Fruit fly (Drosophila melanogaster) whole organism, wandering third instar larva: Measurements from ENCODE around the gene CG32066.

Experiments
- Abd-B ChIP-seq: fragments of >200 bp; optimal IDR thresholded peaks from 2 replicates; lab custom pipeline; 2017; ENCODE audit warnings: missing biosample characterization, missing genetic modification characterization
- CG32264 ChIP-seq: fragments of 200-800 bp; sonication (Bioruptor generic); optimal IDR thresholded peaks from 2 replicates; lab custom pipeline; 2016; ENCODE audit warnings: missing biosample characterization, missing genetic modification characterization
- CG9705 ChIP-seq: fragments of 200-800 bp; sonication (Bioruptor generic); optimal IDR thresholded peaks from 2 replicates; lab custom pipeline; 2018; ENCODE audit warnings: missing biosample characterization, mild to moderate bottlenecking, missing genetic modification characterization
- CrebA ChIP-seq: fragments of 200-800 bp; sonication (Bioruptor generic); optimal IDR thresholded peaks from 2 replicates; lab custom pipeline; 2016; ENCODE audit warnings: missing biosample characterization, mild to moderate bottlenecking, missing genetic modification characterization, borderline replicate concordance
- Dfd ChIP-seq: fragments of >200 bp; optimal IDR thresholded peaks from 2 replicates; lab custom pipeline; 2017; ENCODE audit warnings: missing biosample characterization, missing genetic modification characterization
- Dif ChIP-seq: fragments of 200-275, 200-300 bp; sonication (Bioruptor generic); optimal IDR thresholded peaks from 2 replicates; lab custom pipeline; 2018; ENCODE audit warnings: missing biosample characterization, missing genetic modification characterization; ENCODE audit not compliant: partially characterized antibody
- GATAd ChIP-seq: sonication (Bioruptor generic); optimal IDR thresholded peaks from 2 replicates; lab custom pipeline; 2016; ENCODE audit warnings: missing biosample characterization, missing genetic modification characterization
- HLH106 ChIP-seq: fragments of 200-800 bp; optimal IDR thresholded peaks from 3 replicates; lab custom pipeline; 2019; ENCODE audit warnings: missing biosample characterization, mild to moderate bottlenecking, missing genetic modification characterization, moderate library complexity
- Hnf4 ChIP-seq: fragments of 200-800 bp; sonication (Bioruptor generic); optimal IDR thresholded peaks from 2 replicates; lab custom pipeline; 2016; ENCODE audit warnings: missing biosample characterization, mild to moderate bottlenecking, missing genetic modification characterization
- Hr78 ChIP-seq: fragments of >200 bp; optimal IDR thresholded peaks from 2 replicates; lab custom pipeline; 2017; ENCODE audit warnings: missing biosample characterization, missing genetic modification characterization
- Hr83 ChIP-seq: fragments of 200-300 bp; sonication (Bioruptor generic); optimal IDR thresholded peaks from 2 replicates; lab custom pipeline; 2016; ENCODE audit warnings: missing biosample characterization, mild to moderate bottlenecking, missing genetic modification characterization, moderate library complexity; ENCODE audit not compliant: poor library complexity, severe bottlenecking
- Jra ChIP-seq: sonication (Bioruptor generic); optimal IDR thresholded peaks from 2 replicates; lab custom pipeline; 2016; ENCODE audit warnings: missing biosample characterization, missing genetic modification characterization
- Mio ChIP-seq: sonication (Bioruptor generic); optimal IDR thresholded peaks from 2 replicates; lab custom pipeline; 2016; ENCODE audit warnings: missing biosample characterization, missing genetic modification characterization
- Myc ChIP-seq: fragments of >200 bp; optimal IDR thresholded peaks from 2 replicates; lab custom pipeline; 2017
- N ChIP-seq: fragments of >200 bp; optimal IDR thresholded peaks from 2 replicates; lab custom pipeline; 2018; ENCODE audit warnings: missing biosample characterization, missing external identifiers, missing genetic modification characterization
- OdsH ChIP-seq: fragments of 200-800 bp; sonication (Bioruptor generic); optimal IDR thresholded peaks from 2 replicates; lab custom pipeline; 2016; ENCODE audit warnings: missing biosample characterization, mild to moderate bottlenecking, missing genetic modification characterization
- Rel ChIP-seq, 2 experiments: fragments of 200-800 bp; sonication (Bioruptor generic) in 1 of 2; optimal IDR thresholded peaks; 2 replicates in 1 of 2; 3 replicates in 1 of 2; lab custom pipeline; 2016 to 2019; ENCODE audit warnings: mild to moderate bottlenecking in 2 of 2, missing biosample characterization in 2 of 2, missing genetic modification characterization in 2 of 2, moderate library complexity in 1 of 2
- Sp1 ChIP-seq: fragments of 200-800 bp; sonication (Bioruptor generic); optimal IDR thresholded peaks from 3 replicates; lab custom pipeline; 2019; ENCODE audit warnings: missing biosample characterization, mild to moderate bottlenecking, missing genetic modification characterization, moderate library complexity
- Vsx2 ChIP-seq: fragments of 200-300, 225-300 bp; sonication (Bioruptor generic); optimal IDR thresholded peaks from 2 replicates; lab custom pipeline; 2018; ENCODE audit warnings: missing biosample characterization, missing genetic modification characterization; ENCODE audit not compliant: partially characterized antibody
- br ChIP-seq: fragments of 200-800 bp; sonication (Bioruptor generic); optimal IDR thresholded peaks from 2 replicates; lab custom pipeline; 2016; ENCODE audit warnings: missing biosample characterization, missing genetic modification characterization
- brk ChIP-seq: fragments of 200-800 bp; sonication (Bioruptor generic); optimal IDR thresholded peaks from 2 replicates; lab custom pipeline; 2016; ENCODE audit warnings: missing biosample characterization, mild to moderate bottlenecking, missing genetic modification characterization
- dl ChIP-seq, 2 experiments: fragments of 175-275, 200-275 bp in 1 of 2; fragments of 200-275 bp in 1 of 2; sonication (Bioruptor generic); optimal IDR thresholded peaks; lab custom pipeline; 2018; ENCODE audit warnings: mild to moderate bottlenecking in 2 of 2, missing biosample characterization in 2 of 2, missing genetic modification characterization in 2 of 2, moderate library complexity in 2 of 2; ENCODE audit not compliant: partially characterized antibody in 2 of 2, insufficient read depth in 1 of 2
- dmrt93B ChIP-seq: fragments of 200-800 bp; sonication (Bioruptor generic); optimal IDR thresholded peaks from 2 replicates; lab custom pipeline; 2018; ENCODE audit warnings: missing biosample characterization, mild to moderate bottlenecking, missing genetic modification characterization
- dsf ChIP-seq: sonication (Bioruptor generic); optimal IDR thresholded peaks from 2 replicates; lab custom pipeline; 2016; ENCODE audit warnings: missing biosample characterization, missing genetic modification characterization, borderline replicate concordance
- ey ChIP-seq: fragments of 200-800 bp; sonication (Bioruptor generic); optimal IDR thresholded peaks from 2 replicates; lab custom pipeline; 2016; ENCODE audit warnings: missing biosample characterization, missing genetic modification characterization
- foxo ChIP-seq, 2 experiments: fragments of 200-800 bp; sonication (Bioruptor generic); optimal IDR thresholded peaks; 2 replicates in 1 of 2; 3 replicates in 1 of 2; lab custom pipeline; 2016 to 2017; ENCODE audit warnings: missing biosample characterization in 2 of 2, missing genetic modification characterization in 2 of 2
- fru ChIP-seq: fragments of 200-800 bp; sonication (Bioruptor generic); optimal IDR thresholded peaks from 3 replicates; lab custom pipeline; 2016; ENCODE audit warnings: missing biosample characterization, mild to moderate bottlenecking, missing genetic modification characterization
- h ChIP-seq: fragments of 200-800 bp; sonication (Bioruptor generic); optimal IDR thresholded peaks from 3 replicates; lab custom pipeline; 2016; ENCODE audit warnings: missing biosample characterization, mild to moderate bottlenecking, missing genetic modification characterization
- jim ChIP-seq: fragments of 175-275, 200-325 bp; sonication (Bioruptor generic); optimal IDR thresholded peaks from 2 replicates; lab custom pipeline; 2016; ENCODE audit warnings: missing biosample characterization, mild to moderate bottlenecking, missing genetic modification characterization
- lola ChIP-seq: fragments of >200 bp; optimal IDR thresholded peaks from 2 replicates; lab custom pipeline; 2017; ENCODE audit warnings: missing biosample characterization, missing genetic modification characterization
- pan ChIP-seq: fragments of >200 bp; optimal IDR thresholded peaks from 2 replicates; lab custom pipeline; 2017
- psq ChIP-seq: fragments of 200-800 bp; sonication (Bioruptor generic); optimal IDR thresholded peaks from 3 replicates; lab custom pipeline; 2017; ENCODE audit warnings: missing biosample characterization, mild to moderate bottlenecking, missing genetic modification characterization, moderate library complexity
- rgr ChIP-seq: fragments of 200-800 bp; sonication (Bioruptor generic); optimal IDR thresholded peaks from 3 replicates; lab custom pipeline; 2016; ENCODE audit warnings: missing biosample characterization, mild to moderate bottlenecking, missing genetic modification characterization
- sage ChIP-seq: fragments of 200-800 bp; sonication (Bioruptor generic); optimal IDR thresholded peaks from 2 replicates; lab custom pipeline; 2016; ENCODE audit warnings: missing biosample characterization, mild to moderate bottlenecking, missing genetic modification characterization
- sv ChIP-seq: fragments of 200-800 bp; sonication (Bioruptor generic); optimal IDR thresholded peaks from 3 replicates; lab custom pipeline; 2016; ENCODE audit warnings: missing biosample characterization, missing genetic modification characterization
- tai ChIP-seq: sonication (Bioruptor generic); optimal IDR thresholded peaks from 2 replicates; lab custom pipeline; 2016; ENCODE audit warnings: missing biosample characterization, missing genetic modification characterization
- usp ChIP-seq: fragments of >200 bp; optimal IDR thresholded peaks from 2 replicates; lab custom pipeline; 2017; ENCODE audit warnings: missing biosample characterization, missing genetic modification characterization
- woc ChIP-seq: sonication (Bioruptor generic); optimal IDR thresholded peaks from 2 replicates; lab custom pipeline; 2016; ENCODE audit warnings: missing biosample characterization, mild to moderate bottlenecking, missing genetic modification characterization

Gene CG32066

dm6 chr3L:10681814-10682213 lies 21.0 kb upstream of the CG32066 start:
- TF ChIP-seq psq (GFP tag; lab: Kevin White, UChicago) (peak; percentile 76), CG32264 (GFP tag; lab: Kevin White, UChicago) (no peak), Abd-B (no peak), jim (GFP tag; lab: Kevin White, UChicago) (no peak), lola (GFP tag; lab: Kevin White, UChicago) (no peak), Rel (GFP tag; optimal IDR thresholded peaks at IDR 0.05; lab: Kevin White, UChicago) (no peak), Rel (tag; optimal IDR thresholded peaks at IDR 0.05; lab: Kevin White, UChicago) (peak; percentile 12), Hr83 (GFP tag; lab: Kevin White, UChicago) (no peak), OdsH (GFP tag; lab: Kevin White, UChicago) (no peak), Dif (GFP tag; lab: Kevin White, UChicago) (peak; percentile 95), rgr (GFP tag; lab: Kevin White, UChicago) (peak; percentile 5), sage (GFP tag; lab: Kevin White, UChicago) (peak; percentile 11), dmrt93B (no peak), h (peak; percentile 57), Mio (GFP tag; lab: Kevin White, UChicago) (no peak), br (peak; percentile 60), Dfd (GFP tag; lab: Kevin White, UChicago) (peak; percentile 57), Sp1 (GFP tag; lab: Kevin White, UChicago) (peak; percentile 2), dl (GFP tag; optimal IDR thresholded peaks at IDR 0.05; lab: Kevin White, UChicago; ENCODE audit: insufficient read depth in 1 of 2, partially characterized antibody in 2 of 2) (peak; percentile 83 to 92)

- TF ChIP-seq ey (GFP tag; lab: Kevin White, UChicago) (no peak), Mio (GFP tag; lab: Kevin White, UChicago) (no peak), Rel (GFP tag; optimal IDR thresholded peaks at IDR 0.05; lab: Kevin White, UChicago) (no peak), Rel (tag; optimal IDR thresholded peaks at IDR 0.05; lab: Kevin White, UChicago) (peak; percentile 22), GATAd (GFP tag; lab: Kevin White, UChicago) (no peak), CrebA (GFP tag; lab: Kevin White, UChicago) (no peak), Dif (GFP tag; lab: Kevin White, UChicago) (peak; percentile 39), sv (no peak), dl (GFP tag; optimal IDR thresholded peaks at IDR 0.05; lab: Kevin White, UChicago; ENCODE audit: insufficient read depth in 1 of 2, partially characterized antibody in 2 of 2) (no peak), Hnf4 (no peak), sage (GFP tag; lab: Kevin White, UChicago) (no peak), jim (GFP tag; lab: Kevin White, UChicago) (no peak), N (GFP tag; lab: Kevin White, UChicago) (no peak), br (no peak), OdsH (GFP tag; lab: Kevin White, UChicago) (no peak), Jra (GFP tag; lab: Kevin White, UChicago) (no peak), foxo (GFP tag; optimal IDR thresholded peaks at IDR 0.05; lab: Kevin White, UChicago) (peak in 1 of 2 experiments; percentile 38), CG32264 (GFP tag; lab: Kevin White, UChicago) (no peak), pan (no peak), brk (GFP tag; lab: Kevin White, UChicago) (no peak), Dfd (GFP tag; lab: Kevin White, UChicago) (no peak), h (no peak), Abd-B (no peak), rgr (GFP tag; lab: Kevin White, UChicago) (no peak), CG9705 (GFP tag; lab: Kevin White, UChicago) (no peak), lola (GFP tag; lab: Kevin White, UChicago) (no peak), Sp1 (GFP tag; lab: Kevin White, UChicago) (peak; percentile 24), woc (no peak), Myc (lab: Kevin White, UChicago) (no peak), fru (GFP tag; lab: Kevin White, UChicago) (no peak), psq (GFP tag; lab: Kevin White, UChicago) (peak; percentile 20), usp (GFP tag; lab: Kevin White, UChicago) (no peak), Hr83 (GFP tag; lab: Kevin White, UChicago) (peak; percentile 16), dsf (no peak), Hr78 (no peak), tai (GFP tag; lab: Kevin White, UChicago) (no peak), Vsx2 (GFP tag; lab: Kevin White, UChicago) (no peak), dmrt93B (no peak), HLH106 (tag; lab: Kevin White, UChicago) (peak; percentile 21)
Observed at dm6 chr3L:10680728-10681306, 20.0 kb upstream of the CG32066 start.
